Fruit fly (Drosophila melanogaster): ENCODE data around the gene CG9399.

Gene CG9399

DNA sequence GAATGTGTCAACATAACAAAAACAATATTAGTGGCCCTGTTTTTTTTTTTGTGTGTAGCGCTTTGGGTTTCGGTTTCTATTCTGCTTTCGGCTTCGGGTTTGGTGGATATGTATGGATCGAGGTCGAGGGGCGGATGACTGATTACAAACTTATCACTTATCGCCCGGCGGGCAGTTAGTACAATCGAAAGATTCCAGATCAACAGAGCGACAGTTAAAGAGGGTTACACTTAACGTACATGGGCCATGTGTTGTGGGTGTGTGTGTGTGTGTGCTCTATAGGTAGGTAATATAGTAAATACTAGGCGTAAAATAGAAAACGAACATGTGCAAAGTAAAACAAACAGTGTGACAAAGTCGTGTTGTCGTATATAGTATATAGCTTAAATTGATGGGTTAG is 25.2 kb downstream of the CG9399 start:
- TF ChIP-seq Smox (GFP tag; optimal IDR thresholded peaks at IDR 0.05) (no peak), Sox14 (GFP tag; optimal IDR thresholded peaks at IDR 0.05) (no peak), CG9139 (GFP tag; optimal IDR thresholded peaks at IDR 0.05) (no peak), fkh (GFP tag; optimal IDR thresholded peaks at IDR 0.05) (peak; percentile 22), svp (GFP tag) (no peak), Hr38 (GFP tag; optimal IDR thresholded peaks at IDR 0.05) (no peak)

DNA sequence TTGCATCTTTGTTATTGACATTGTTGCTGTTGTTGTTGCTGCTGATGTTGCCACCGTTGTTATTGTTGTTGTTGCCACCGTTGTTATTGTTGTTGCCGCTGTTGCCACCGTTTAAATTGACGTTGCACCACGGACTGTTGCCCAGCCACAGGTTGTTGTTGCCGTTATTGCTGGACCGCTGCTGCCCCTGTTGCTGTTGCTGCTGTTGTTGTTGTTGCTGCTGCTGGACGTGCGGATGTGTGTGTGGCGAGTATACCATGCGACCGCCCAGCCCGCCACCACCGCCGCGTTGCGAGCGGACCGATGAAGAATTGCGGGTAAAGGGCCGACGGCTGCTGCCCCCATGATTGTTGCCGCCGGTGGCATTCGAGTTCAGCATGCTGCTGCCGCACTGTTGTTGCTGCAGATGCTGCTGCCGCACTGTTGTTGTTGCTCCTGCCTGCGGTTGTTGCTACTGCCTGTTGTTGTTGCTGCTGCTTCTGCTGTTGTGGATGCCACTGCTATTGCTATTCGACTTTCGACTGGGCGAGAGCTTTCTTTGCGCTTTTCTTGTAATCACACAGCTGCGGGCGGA is 27.1 kb downstream of the CG9399 start:
- TF ChIP-seq CG6163 (GFP tag; IDR thresholded peaks at IDR 0.05): no peak
- no peak for TF ChIP-seq CG9139 (GFP tag; optimal IDR thresholded peaks at IDR 0.05)
- no peak for TF ChIP-seq CG15336 (GFP tag; IDR thresholded peaks at IDR 0.05)
- no peak for TF ChIP-seq fd85E (GFP tag; optimal IDR thresholded peaks at IDR 0.05)

DNA sequence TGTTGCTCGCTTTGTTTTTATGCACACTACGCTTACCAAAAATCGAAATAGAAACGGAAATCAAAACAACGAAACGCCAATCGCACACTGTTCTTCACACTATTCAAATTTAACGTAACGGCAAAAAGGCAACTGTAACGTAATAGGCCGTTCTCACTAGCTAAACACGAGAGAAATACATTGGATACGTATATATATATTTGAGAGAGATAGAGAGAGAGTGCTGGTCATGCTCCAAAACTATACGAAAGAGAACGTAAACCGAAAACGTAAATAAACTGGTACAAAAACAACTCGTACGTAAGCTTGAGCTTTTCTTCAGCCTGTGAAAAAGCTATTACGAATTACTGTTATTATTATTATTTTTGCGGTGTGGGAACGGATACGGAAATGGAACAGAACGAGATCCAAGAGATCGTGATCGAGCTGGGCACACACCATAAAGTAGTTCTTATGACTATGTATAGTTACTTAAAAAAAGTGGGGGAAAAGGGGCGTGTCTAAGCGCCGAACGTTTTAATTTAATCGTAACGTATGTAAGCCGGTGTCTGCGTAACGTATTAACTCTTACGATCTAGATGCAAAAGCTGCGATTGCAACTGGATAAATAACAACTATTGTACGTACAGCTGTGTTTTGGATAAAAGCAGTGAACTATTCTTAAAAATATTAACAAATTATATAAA is 30.4 kb downstream of the CG9399 start:
- TF ChIP-seq CG3032 (tag; optimal IDR thresholded peaks at IDR 0.05): no peak
- TF ChIP-seq eg (GFP tag; IDR thresholded peaks at IDR 0.05): no peak
- no peak for TF ChIP-seq Hr39 (GFP tag; optimal IDR thresholded peaks at IDR 0.05)
- no peak for TF ChIP-seq CG8119 (GFP tag; IDR thresholded peaks at IDR 0.05)
- no peak for TF ChIP-seq CG7368 (GFP tag; optimal IDR thresholded peaks at IDR 0.05)
- TF ChIP-seq CG9139 (GFP tag; optimal IDR thresholded peaks at IDR 0.05): no peak
- no peak for TF ChIP-seq CG4318 (GFP tag; optimal IDR thresholded peaks at IDR 0.05)
- no peak for TF ChIP-seq CG10631 (GFP tag; optimal IDR thresholded peaks at IDR 0.05)
- no peak for TF ChIP-seq OdsH (GFP tag; optimal IDR thresholded peaks at IDR 0.05)
- no peak for TF ChIP-seq CG6808 (GFP tag; optimal IDR thresholded peaks at IDR 0.05)
- no peak for TF ChIP-seq acj6 (GFP tag; optimal IDR thresholded peaks at IDR 0.05)
- TF ChIP-seq CG11762 (GFP tag; optimal IDR thresholded peaks at IDR 0.05; ENCODE audit: insufficient read depth): no peak
- no peak for TF ChIP-seq CG6163 (GFP tag; IDR thresholded peaks at IDR 0.05)
- no peak for TF ChIP-seq dsx (GFP tag; optimal IDR thresholded peaks at IDR 0.05; ENCODE audit: poor library complexity, severe bottlenecking)
- TF ChIP-seq CG15336 (GFP tag; IDR thresholded peaks at IDR 0.05): no peak

DNA sequence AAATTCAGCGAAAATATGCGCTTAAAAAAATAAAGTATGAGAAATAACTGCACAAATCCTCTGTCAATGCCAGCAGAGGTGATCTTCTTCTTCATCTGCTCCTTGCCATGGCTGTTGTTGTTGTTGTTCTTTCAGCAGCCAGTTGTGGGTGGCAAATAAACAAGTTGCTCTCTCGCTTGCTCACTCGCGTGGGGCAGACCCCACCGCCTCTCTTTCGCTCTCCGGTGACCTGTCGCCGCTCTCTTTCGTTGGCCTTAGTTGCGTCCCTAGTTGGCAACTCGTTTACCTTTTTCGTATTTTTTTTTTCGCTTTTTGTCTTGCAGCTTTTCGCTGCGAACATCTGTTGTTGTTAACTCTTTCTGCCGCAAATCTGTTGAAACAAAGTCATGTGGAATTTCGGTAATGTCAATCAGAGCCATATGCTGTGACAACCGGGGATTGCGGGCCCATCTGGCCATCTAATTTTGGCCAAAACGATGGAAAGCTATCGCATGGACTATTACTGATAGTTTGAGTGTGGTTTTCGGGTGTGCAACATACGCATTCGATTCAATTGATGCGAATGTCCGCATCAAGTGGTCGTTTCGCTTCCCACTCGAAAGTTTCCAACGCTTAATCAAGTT is 39.3 kb downstream of the CG9399 start:
- TF ChIP-seq svp (GFP tag): no peak
- peak; percentile 63 for TF ChIP-seq dsx (GFP tag; optimal IDR thresholded peaks at IDR 0.05; ENCODE audit: poor library complexity, severe bottlenecking)

DNA sequence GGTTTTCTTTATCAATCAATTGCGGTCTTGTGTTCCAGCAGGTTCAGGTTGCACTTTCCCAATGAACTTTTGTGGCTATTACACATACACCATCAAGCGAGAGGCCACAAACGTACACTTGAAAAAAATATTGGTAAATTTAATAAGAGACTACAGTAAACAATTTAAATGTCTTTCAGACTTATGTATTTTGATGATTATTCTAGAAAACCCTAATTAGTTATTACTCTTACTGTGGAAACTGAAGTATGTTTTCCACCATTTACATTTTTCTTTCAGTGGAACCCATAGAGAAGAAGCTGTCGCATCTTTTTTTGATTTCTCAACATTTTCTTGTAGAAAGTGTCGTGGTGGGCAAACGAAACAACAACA is 39.9 kb downstream of the CG9399 start:
- TF ChIP-seq lz (GFP tag; optimal IDR thresholded peaks at IDR 0.05) (peak; percentile 87), vri (GFP tag; optimal IDR thresholded peaks at IDR 0.05) (no peak), Sox14 (GFP tag; optimal IDR thresholded peaks at IDR 0.05) (peak; percentile 93), CG32006 (GFP tag; optimal IDR thresholded peaks at IDR 0.05) (peak; percentile 95), CG10631 (GFP tag; optimal IDR thresholded peaks at IDR 0.05) (peak; percentile 91), ss (GFP tag; optimal IDR thresholded peaks at IDR 0.05) (peak in 1 of 2 experiments; percentile 57), CG8319 (GFP tag; optimal IDR thresholded peaks at IDR 0.05) (peak; percentile 83), Eip75B (GFP tag; optimal IDR thresholded peaks at IDR 0.05) (peak; percentile 87), CG31627 (GFP tag; optimal IDR thresholded peaks at IDR 0.05) (peak; percentile 92), CG3919 (GFP tag; optimal IDR thresholded peaks at IDR 0.05) (peak; percentile 92), fd85E (GFP tag; optimal IDR thresholded peaks at IDR 0.05) (peak; percentile 67), Hr39 (GFP tag; optimal IDR thresholded peaks at IDR 0.05) (peak; percentile 91), CG16779 (tag; optimal IDR thresholded peaks at IDR 0.05) (no peak), CG11294 (GFP tag; IDR thresholded peaks at IDR 0.05) (peak; percentile 78; the same call in 1 of the 2 replicates), CG9139 (GFP tag; optimal IDR thresholded peaks at IDR 0.05) (no peak), salr (GFP tag; optimal IDR thresholded peaks at IDR 0.05) (peak; percentile 69 to 92), acj6 (GFP tag; optimal IDR thresholded peaks at IDR 0.05) (peak; percentile 92), CG6276 (GFP tag; optimal IDR thresholded peaks at IDR 0.05) (peak; percentile 86), pdm3 (GFP tag; optimal IDR thresholded peaks at IDR 0.05) (peak; percentile 93), Met (GFP tag; optimal IDR thresholded peaks at IDR 0.05) (peak; percentile 92), spab (GFP tag; optimal IDR thresholded peaks at IDR 0.05) (peak; percentile 79), topi (GFP tag; optimal IDR thresholded peaks at IDR 0.05) (peak; percentile 90), achi (GFP tag; optimal IDR thresholded peaks at IDR 0.05) (peak; percentile 92), CG8119 (GFP tag; IDR thresholded peaks at IDR 0.05) (peak; percentile 93), Ets96B (tag; optimal IDR thresholded peaks at IDR 0.05) (peak; percentile 84), CG6792 (GFP tag; optimal IDR thresholded peaks at IDR 0.05) (peak; percentile 86), CG7368 (GFP tag; optimal IDR thresholded peaks at IDR 0.05) (peak; percentile 82)

Data from whole organism, prepupa.